Worm (Caenorhabditis elegans): Measurements from ENCODE around the gene K12H6.4.

DNA sequence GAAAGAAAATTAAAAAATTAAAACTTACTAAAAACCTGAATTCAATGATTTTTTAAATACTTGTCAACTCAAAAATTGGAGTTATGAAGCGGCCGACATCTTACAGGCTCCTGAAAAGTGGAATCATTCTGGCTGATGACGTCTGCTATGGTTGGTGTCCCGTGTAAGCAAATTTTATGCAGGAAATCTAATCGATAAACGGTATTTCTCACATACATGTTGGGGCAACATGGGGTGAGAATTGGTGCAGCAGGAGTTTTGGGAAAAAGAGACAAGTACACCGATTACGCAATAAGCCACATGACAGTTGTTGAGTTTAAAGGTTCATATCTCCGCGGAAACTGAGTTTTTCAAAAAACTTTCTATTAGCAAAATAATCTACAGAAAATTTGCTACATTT, 8.6 kb downstream of the K12H6.4 start, which contains the start of gene K12H6.2:
- TF ChIP-seq ceh-82 (tag; optimal IDR thresholded peaks at IDR 0.05) (no peak), unc-62 (GFP tag; optimal IDR thresholded peaks at IDR 0.05 in 1 of 2) (no peak), unc-62 (tag; optimal IDR thresholded peaks at IDR 0.05) (no peak), aly-2 (tag; optimal IDR thresholded peaks at IDR 0.05) (no peak)

Data from whole organism, L4 larva.